Worm (Caenorhabditis elegans): ENCODE measurements around the gene F14H12.8.

F14H12.8 gene

DNA sequence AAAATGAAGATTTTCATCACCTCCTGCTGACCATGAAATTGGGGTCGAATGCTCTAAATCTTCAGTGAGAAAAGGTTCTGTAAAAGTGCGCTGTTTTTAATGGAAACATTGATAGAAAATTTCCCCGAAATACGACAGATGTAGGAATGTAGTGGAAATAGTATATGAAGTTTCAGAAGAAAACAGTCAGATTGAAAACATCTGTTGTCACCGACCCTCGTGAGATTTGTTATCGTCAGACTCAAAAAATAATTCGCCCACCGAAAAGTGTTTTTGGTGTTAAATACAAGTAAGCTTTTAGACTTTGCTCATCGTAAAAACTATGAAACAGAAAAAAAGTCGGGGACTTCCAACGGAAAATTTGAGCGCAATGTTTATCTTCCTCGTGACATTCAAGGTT, at the start of gene F14H12.8:
Gene F14H12.8 (minus strand): TSS at position 101 of the 400 bp plus-strand sequence.
- TF ChIP-seq ama-1 (optimal IDR thresholded peaks at IDR 0.05) (no peak), aly-1 (tag; optimal IDR thresholded peaks at IDR 0.05) (no peak), scrt-1 (GFP tag; IDR thresholded peaks at IDR 0.05) (no peak), flt-1 (GFP tag; IDR thresholded peaks at IDR 0.05) (no peak), tbx-11 (GFP tag; IDR thresholded peaks at IDR 0.05) (no peak), tra-4 (tag; optimal IDR thresholded peaks at IDR 0.05) (no peak), hmbx-1 (tag; optimal IDR thresholded peaks at IDR 0.05) (no peak)

DNA sequence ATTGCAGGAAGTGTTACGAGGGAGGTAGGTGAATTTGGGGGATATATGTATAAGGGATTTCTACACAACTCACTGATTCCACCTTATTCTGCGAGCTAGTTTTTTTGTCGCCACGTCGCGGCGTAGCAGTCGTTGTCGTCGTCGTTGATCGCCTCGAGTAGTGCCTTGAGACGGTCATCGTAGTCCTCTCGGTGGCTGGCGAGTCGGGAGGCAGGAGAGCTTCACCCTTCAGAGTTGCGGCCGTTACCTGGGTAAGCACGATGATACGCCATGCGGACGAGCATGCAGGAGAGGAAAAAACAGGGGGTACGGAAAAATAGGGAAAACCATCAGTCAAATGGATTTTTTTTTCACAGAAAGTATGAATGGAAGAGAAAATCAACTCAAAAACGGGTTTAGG, 48.4 kb upstream of the F14H12.8 start:
- TF ChIP-seq tbx-37 (GFP tag; conservative IDR thresholded peaks at IDR 0.05): no peak
- no peak for TF ChIP-seq F13C5.2 (tag; optimal IDR thresholded peaks at IDR 0.05)
- TF ChIP-seq sea-1 (GFP tag; conservative IDR thresholded peaks at IDR 0.05): no peak
- TF ChIP-seq hnd-1 (tag; optimal IDR thresholded peaks at IDR 0.05): no peak
- no peak for TF ChIP-seq ets-7 (tag; optimal IDR thresholded peaks at IDR 0.05)
- TF ChIP-seq tra-4 (tag; optimal IDR thresholded peaks at IDR 0.05): no peak
- no peak for TF ChIP-seq scrt-1 (GFP tag; IDR thresholded peaks at IDR 0.05)
- no peak for TF ChIP-seq pes-1 (GFP tag; IDR thresholded peaks at IDR 0.05)
- TF ChIP-seq tbx-11 (GFP tag; IDR thresholded peaks at IDR 0.05): no peak
- no peak for TF ChIP-seq ceh-13 (GFP tag; optimal IDR thresholded peaks at IDR 0.05)
- TF ChIP-seq hmg-4 (GFP tag; optimal IDR thresholded peaks at IDR 0.05): no peak

ce11 chrX:4410280-4410911, 45.6 kb upstream of the F14H12.8 start:
- TF ChIP-seq hnd-1 (tag; optimal IDR thresholded peaks at IDR 0.05) (no peak), ceh-13 (GFP tag; optimal IDR thresholded peaks at IDR 0.05) (no peak), F13C5.2 (tag; optimal IDR thresholded peaks at IDR 0.05) (no peak), pes-1 (GFP tag; IDR thresholded peaks at IDR 0.05) (no peak), flt-1 (GFP tag; IDR thresholded peaks at IDR 0.05) (no peak), hmg-4 (GFP tag; optimal IDR thresholded peaks at IDR 0.05) (no peak), tbx-11 (GFP tag; IDR thresholded peaks at IDR 0.05) (no peak), ama-1 (optimal IDR thresholded peaks at IDR 0.05) (no peak)

DNA sequence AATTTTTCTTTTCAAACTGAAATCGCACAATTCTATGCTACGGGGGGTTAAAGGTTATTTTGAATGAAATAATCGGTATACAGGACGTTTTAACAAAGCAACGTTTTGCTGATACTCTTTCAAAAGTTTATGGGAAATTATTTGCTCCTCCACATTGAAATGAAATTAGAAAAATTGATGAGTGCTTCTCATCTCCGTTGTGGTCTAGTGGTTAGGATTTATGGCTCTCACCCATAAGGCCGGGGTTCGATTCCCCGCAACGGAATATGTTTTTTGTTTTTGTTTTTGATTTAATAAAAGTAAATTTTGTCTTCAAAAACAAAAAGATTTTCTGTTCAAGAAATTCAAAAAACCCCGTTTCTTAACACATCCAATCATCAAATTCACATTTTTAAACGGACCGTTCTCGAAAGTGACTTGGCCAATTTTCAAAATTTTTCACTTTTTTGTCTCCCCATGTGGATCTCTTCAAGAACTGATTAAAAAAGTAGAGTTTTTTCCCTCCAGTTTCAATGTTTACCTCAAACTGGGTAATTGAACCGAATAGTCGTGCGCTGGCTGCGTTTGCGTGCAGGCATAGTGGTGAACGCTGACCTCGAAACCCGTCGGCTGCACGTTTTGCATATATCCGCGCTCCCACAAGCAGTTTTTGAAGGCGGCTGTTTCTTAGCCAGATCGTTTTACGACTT, 45.0 kb upstream of the F14H12.8 start:
- TF ChIP-seq pes-1 (GFP tag; IDR thresholded peaks at IDR 0.05) (no peak), hmg-4 (GFP tag; optimal IDR thresholded peaks at IDR 0.05) (no peak), F13C5.2 (tag; optimal IDR thresholded peaks at IDR 0.05) (no peak), hmbx-1 (tag; optimal IDR thresholded peaks at IDR 0.05) (no peak), hnd-1 (tag; optimal IDR thresholded peaks at IDR 0.05) (no peak), sea-1 (GFP tag; conservative IDR thresholded peaks at IDR 0.05) (no peak), tra-4 (tag; optimal IDR thresholded peaks at IDR 0.05) (no peak), ets-7 (tag; optimal IDR thresholded peaks at IDR 0.05) (no peak), B0310.2 (tag; optimal IDR thresholded peaks at IDR 0.05) (no peak), ceh-36 (tag; optimal IDR thresholded peaks at IDR 0.05) (no peak), tbx-37 (GFP tag; conservative IDR thresholded peaks at IDR 0.05) (no peak), ceh-13 (GFP tag; optimal IDR thresholded peaks at IDR 0.05) (no peak), aly-1 (tag; optimal IDR thresholded peaks at IDR 0.05) (no peak), tbx-11 (GFP tag; IDR thresholded peaks at IDR 0.05) (no peak)

DNA sequence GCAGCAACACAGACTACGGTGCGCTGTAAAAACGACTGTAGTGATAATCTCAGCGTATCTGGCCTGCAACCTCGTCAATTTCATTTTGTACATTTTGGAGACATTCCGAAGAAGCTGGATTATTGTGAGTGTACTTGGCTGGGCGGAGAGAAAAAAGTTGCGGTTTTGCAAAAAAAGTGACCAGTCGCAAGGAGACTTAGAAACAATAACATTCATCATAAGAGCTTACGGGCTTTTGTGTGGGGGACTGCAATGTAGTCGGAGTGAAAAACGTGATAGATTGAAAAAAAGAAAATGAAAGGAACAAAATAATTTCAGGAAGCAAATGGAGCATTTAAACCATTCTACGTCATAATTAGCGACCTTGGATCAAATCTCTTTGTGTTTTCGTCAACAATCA, 43.7 kb upstream of the F14H12.8 start:
- TF ChIP-seq tbx-37 (GFP tag; conservative IDR thresholded peaks at IDR 0.05): no peak

ce11 chrX:4404717-4405116, 39.9 kb upstream of the F14H12.8 start:
- TF ChIP-seq tbx-11 (GFP tag; IDR thresholded peaks at IDR 0.05): no peak
- TF ChIP-seq flt-1 (GFP tag; IDR thresholded peaks at IDR 0.05): no peak
- no peak for TF ChIP-seq ceh-36 (tag; optimal IDR thresholded peaks at IDR 0.05)
- no peak for TF ChIP-seq ama-1 (optimal IDR thresholded peaks at IDR 0.05)
- no peak for TF ChIP-seq F13C5.2 (tag; optimal IDR thresholded peaks at IDR 0.05)
- no peak for TF ChIP-seq tra-4 (tag; optimal IDR thresholded peaks at IDR 0.05)

DNA sequence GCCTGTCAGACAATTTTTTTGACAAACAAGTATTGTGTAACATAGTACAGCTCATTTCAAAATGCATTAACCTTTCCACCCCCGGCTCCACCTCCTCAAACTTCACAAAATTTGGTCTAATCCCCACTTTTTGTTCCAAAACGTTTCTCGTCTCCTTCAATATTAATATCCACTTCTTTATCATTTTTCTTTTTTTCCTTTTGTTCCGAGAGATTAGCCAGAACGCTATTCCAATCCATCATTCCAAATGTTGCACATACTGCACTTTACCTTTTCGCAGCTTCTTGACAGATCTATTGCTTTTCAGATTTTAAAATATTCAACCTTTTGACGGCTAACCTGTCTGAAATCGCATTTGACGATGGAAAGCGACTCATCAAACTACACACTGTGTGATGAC, 38.1 kb upstream of the F14H12.8 start, which contains the start of gene D1079.1:
Gene D1079.1 (plus strand): TSS at position 301 of the 400 bp plus-strand sequence.
- TF ChIP-seq flt-1 (GFP tag; IDR thresholded peaks at IDR 0.05): no peak
- TF ChIP-seq ceh-13 (GFP tag; optimal IDR thresholded peaks at IDR 0.05): no peak
- no peak for TF ChIP-seq scrt-1 (GFP tag; IDR thresholded peaks at IDR 0.05)
- no peak for TF ChIP-seq hmg-4 (GFP tag; optimal IDR thresholded peaks at IDR 0.05)
- TF ChIP-seq ceh-36 (tag; optimal IDR thresholded peaks at IDR 0.05): no peak
- no peak for TF ChIP-seq ama-1 (optimal IDR thresholded peaks at IDR 0.05)
- TF ChIP-seq B0310.2 (tag; optimal IDR thresholded peaks at IDR 0.05): no peak

DNA sequence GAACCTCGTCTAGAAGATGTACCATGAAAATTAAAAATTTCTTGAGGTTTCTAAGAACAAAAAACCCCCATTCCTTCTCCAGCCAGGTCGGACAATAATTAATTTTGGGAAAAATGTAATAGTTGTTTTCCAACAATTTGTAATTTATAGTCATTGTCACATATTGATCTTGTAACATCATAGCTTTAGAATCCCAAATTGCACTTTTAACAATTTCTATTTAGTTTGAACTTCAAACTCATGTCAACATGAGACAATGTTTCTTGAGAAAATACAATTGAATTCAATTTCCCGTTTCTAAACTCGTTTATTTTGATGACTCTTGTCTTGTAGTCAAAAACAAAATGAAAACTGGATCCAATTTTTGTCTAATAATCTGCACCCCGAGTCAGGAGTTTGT, 35.5 kb upstream of the F14H12.8 start:
- TF ChIP-seq ama-1 (optimal IDR thresholded peaks at IDR 0.05): no peak

- TF ChIP-seq tra-4 (tag; optimal IDR thresholded peaks at IDR 0.05): no peak
- TF ChIP-seq B0310.2 (tag; optimal IDR thresholded peaks at IDR 0.05): no peak
- TF ChIP-seq flt-1 (GFP tag; IDR thresholded peaks at IDR 0.05): no peak
- TF ChIP-seq hmg-4 (GFP tag; optimal IDR thresholded peaks at IDR 0.05): no peak
- TF ChIP-seq tbx-11 (GFP tag; IDR thresholded peaks at IDR 0.05): no peak
- TF ChIP-seq scrt-1 (GFP tag; IDR thresholded peaks at IDR 0.05): no peak
- TF ChIP-seq hmbx-1 (tag; optimal IDR thresholded peaks at IDR 0.05): no peak
- no peak for TF ChIP-seq F13C5.2 (tag; optimal IDR thresholded peaks at IDR 0.05)
- no peak for TF ChIP-seq ceh-13 (GFP tag; optimal IDR thresholded peaks at IDR 0.05)
- no peak for TF ChIP-seq tbx-37 (GFP tag; conservative IDR thresholded peaks at IDR 0.05)
- TF ChIP-seq ama-1 (optimal IDR thresholded peaks at IDR 0.05): no peak
- no peak for TF ChIP-seq ets-7 (tag; optimal IDR thresholded peaks at IDR 0.05)
- TF ChIP-seq ceh-36 (tag; optimal IDR thresholded peaks at IDR 0.05): no peak
- no peak for TF ChIP-seq hnd-1 (tag; optimal IDR thresholded peaks at IDR 0.05)
Measured at ce11 chrX:4397460-4397859, 32.7 kb upstream of the F14H12.8 start.

All from whole organism, early embryonic.